Fruit fly (Drosophila melanogaster): ENCODE results near the gene CG45089.

Gene CG45089

DNA sequence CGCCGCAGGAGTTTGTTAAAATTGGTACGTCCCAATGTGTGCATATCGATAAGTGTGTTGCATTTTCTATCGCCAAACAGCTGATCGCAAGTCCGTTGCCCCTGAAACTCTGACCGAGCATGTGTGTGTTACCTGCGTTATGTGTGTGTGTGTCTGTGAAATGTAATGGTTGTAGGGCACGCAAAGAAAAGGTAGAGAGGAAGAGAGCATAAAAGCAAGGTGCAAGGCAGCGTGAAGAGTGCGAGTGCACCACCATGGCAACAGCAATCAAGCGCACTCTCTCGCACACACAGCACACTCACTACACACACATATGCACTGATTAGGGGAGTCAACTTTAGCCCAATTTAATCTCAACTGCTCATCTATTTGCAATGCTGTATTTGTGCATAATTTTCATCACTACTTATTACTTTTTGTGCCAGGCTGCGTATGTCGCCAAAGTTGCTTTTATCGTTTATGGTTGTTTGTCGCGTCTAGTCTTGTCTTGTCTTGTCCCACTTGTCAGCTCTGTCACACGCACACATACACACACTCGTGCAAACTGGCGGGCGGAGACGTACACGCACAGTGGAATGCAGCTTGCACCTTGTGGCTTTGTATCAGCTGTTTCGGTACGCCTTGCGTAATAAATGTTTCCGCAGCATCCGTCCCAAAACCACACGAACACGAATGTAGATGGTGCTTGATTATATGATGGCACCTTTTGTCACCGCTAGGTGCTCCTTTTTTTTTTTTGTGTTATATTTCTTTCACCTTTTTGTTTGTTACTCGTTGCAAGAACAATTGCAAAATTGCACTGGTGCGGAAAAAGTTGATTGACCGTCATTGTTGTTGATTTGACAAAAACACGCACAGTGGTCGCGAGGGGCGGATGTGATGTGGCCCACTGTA, 44.2 kb upstream of the CG45089 start (continued):
- TF ChIP-seq CG6272 (GFP tag; IDR thresholded peaks at IDR 0.05) (peak; percentile 47; the same call in 1 of the 2 replicates), E2f1 (GFP tag; IDR thresholded peaks at IDR 0.05) (peak; percentile 58), dati (GFP tag; IDR thresholded peaks at IDR 0.05) (peak; percentile 36; the same call in 1 of the 2 replicates), CG8281 (tag; optimal IDR thresholded peaks at IDR 0.05) (peak; percentile 65), Hr51 (GFP tag; optimal IDR thresholded peaks at IDR 0.05) (peak; percentile 50 to 82), CG31388 (GFP tag; optimal IDR thresholded peaks at IDR 0.05) (peak; percentile 37), Side (GFP tag; optimal IDR thresholded peaks at IDR 0.05) (peak; percentile 82), YL-1 (GFP tag; optimal IDR thresholded peaks at IDR 0.05) (peak; percentile 37), Doc3 (GFP tag; IDR thresholded peaks at IDR 0.05; ENCODE audit: partially characterized antibody) (no peak), B-H1 (GFP tag; IDR thresholded peaks at IDR 0.05) (peak; percentile 54; the same call in 2 of the 3 replicates), NC2β (GFP tag; optimal IDR thresholded peaks at IDR 0.05) (peak; percentile 79), HHEX (GFP tag; optimal IDR thresholded peaks at IDR 0.05) (peak; percentile 62), CG42726 (GFP tag; IDR thresholded peaks at IDR 0.05; ENCODE audit: partially characterized antibody) (no peak), slou (GFP tag; optimal IDR thresholded peaks at IDR 0.05) (no peak), B-H2 (GFP tag; optimal IDR thresholded peaks at IDR 0.05) (no peak), zf30C (GFP tag; optimal IDR thresholded peaks at IDR 0.05) (no peak), mirr (GFP tag; optimal IDR thresholded peaks at IDR 0.05) (no peak), ken (GFP tag; IDR thresholded peaks at IDR 0.05) (peak; percentile 66; the same call in 2 of the 3 replicates), sens-2 (GFP tag; IDR thresholded peaks at IDR 0.05) (peak; percentile 56), pb (GFP tag; optimal IDR thresholded peaks at IDR 0.05) (peak; percentile 86), dysf (GFP tag; IDR thresholded peaks at IDR 0.05) (peak; percentile 75; the same call in 2 of the 3 replicates), lola (GFP tag; optimal IDR thresholded peaks at IDR 0.05) (peak in 1 of 3 experiments; percentile 92), CG8359 (GFP tag; optimal IDR thresholded peaks at IDR 0.05; ENCODE audit: borderline replicate concordance) (peak; percentile 48), chm (GFP tag; IDR thresholded peaks at IDR 0.05) (peak; percentile 54; the same call in 1 of the 2 replicates), Abd-B (GFP tag; optimal IDR thresholded peaks at IDR 0.05) (peak; percentile 78), GATAe (GFP tag; conservative IDR thresholded peaks at IDR 0.05) (no peak), CG1602 (GFP tag; optimal IDR thresholded peaks at IDR 0.05) (peak; percentile 73), CG15269 (tag; optimal IDR thresholded peaks at IDR 0.05) (peak; percentile 76), CG11398 (GFP tag; optimal IDR thresholded peaks at IDR 0.05) (peak; percentile 76), CG17186 (GFP tag; optimal IDR thresholded peaks at IDR 0.05) (peak; percentile 54), BEAF-32 (GFP tag; optimal IDR thresholded peaks at IDR 0.05) (peak; percentile 12), ewg (GFP tag; optimal IDR thresholded peaks at IDR 0.05) (peak; percentile 80), CG6854 (GFP tag; optimal IDR thresholded peaks at IDR 0.05) (peak; percentile 50), CoRest (tag; optimal IDR thresholded peaks at IDR 0.05) (peak; percentile 91), grn (GFP tag; optimal IDR thresholded peaks at IDR 0.05) (no peak), CG4424 (GFP tag; optimal IDR thresholded peaks at IDR 0.05) (peak; percentile 87), luna (GFP tag; optimal IDR thresholded peaks at IDR 0.05) (no peak), CG11085 (GFP tag; IDR thresholded peaks at IDR 0.05) (no peak), CG30431 (GFP tag; optimal IDR thresholded peaks at IDR 0.05) (peak; percentile 86), HmgZ (tag; optimal IDR thresholded peaks at IDR 0.05) (no peak), sisA (GFP tag; IDR thresholded peaks at IDR 0.05) (peak; percentile 77), bab2 (GFP tag; optimal IDR thresholded peaks at IDR 0.05) (peak; percentile 79), CG18599 (GFP tag; optimal IDR thresholded peaks at IDR 0.05) (peak; percentile 62), stwl (tag; optimal IDR thresholded peaks at IDR 0.05) (no peak), CG8765 (GFP tag; IDR thresholded peaks at IDR 0.05) (no peak), CG12659 (GFP tag; optimal IDR thresholded peaks at IDR 0.05) (peak; percentile 79), CG8944 (GFP tag; optimal IDR thresholded peaks at IDR 0.05) (peak; percentile 88), D19A (tag; optimal IDR thresholded peaks at IDR 0.05) (peak; percentile 82)

Measured in whole organism, embryonic.